Fruit fly (Drosophila melanogaster) Kc167 (cell line): ENCODE measurements around the gene CG13300.

Experiments
- Myc ChIP-seq: fragments of >200 bp; optimal IDR thresholded peaks from 2 replicates; lab custom pipeline; 2017; ENCODE audit warnings: missing external identifiers
- Sin3A ChIP-seq: fragments of >200 bp; optimal IDR thresholded peaks from 2 replicates; lab custom pipeline; 2018; ENCODE audit warnings: missing external identifiers

- TF ChIP-seq Sin3A = no peak
- no peak for TF ChIP-seq Myc (lab: Kevin White, UChicago)
Observed at dm6 chr3L:6369638-6370195, 17.5 kb upstream of the CG13300 start.
